Fruit fly (Drosophila melanogaster): Measurements from ENCODE around the gene CG33688.

The CG33688 gene

DNA sequence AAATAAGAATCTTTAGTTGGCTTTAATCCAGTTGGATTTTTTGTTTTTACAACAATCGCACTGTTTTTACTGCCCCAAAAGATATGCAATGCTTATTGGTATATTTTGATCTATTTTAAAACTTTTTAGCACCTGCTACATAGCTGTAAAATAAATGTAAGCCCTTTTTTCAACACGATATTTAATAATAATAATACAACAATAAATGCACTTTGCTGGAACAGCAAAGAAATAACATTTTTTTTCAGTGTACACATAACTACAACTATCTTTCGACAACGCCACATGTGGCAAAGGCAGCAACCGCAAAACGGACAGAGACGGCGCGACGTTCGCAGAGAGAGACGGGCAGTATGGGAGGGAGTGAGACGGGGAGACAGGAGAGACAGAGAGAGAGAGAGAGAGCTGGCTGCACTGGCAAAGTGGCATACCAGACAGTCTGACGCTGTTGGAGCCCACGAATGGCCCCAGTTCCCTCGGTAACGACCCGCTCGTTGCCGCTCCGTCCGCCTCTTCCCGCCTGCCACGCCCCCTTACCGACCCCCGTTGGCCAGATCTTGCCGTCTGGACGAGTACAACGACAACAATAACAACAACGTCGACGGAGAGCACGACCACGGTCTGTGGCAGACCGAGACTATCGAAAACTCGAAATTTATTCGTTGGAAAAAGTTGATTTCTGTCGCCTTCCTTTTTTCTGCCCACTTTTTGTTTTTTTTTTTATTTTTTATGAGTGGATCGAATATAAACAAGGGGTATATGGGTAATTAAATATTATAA lies 12.3 kb downstream of the CG33688 start (continued):
- no peak for TF ChIP-seq Antp (GFP tag; optimal IDR thresholded peaks at IDR 0.05)
- no peak for TF ChIP-seq ind (GFP tag; optimal IDR thresholded peaks at IDR 0.05)
- TF ChIP-seq crol (GFP tag; IDR thresholded peaks at IDR 0.05): peak; percentile 58
- no peak for TF ChIP-seq CG10959 (GFP tag; IDR thresholded peaks at IDR 0.05)
- no peak for TF ChIP-seq onecut (GFP tag; IDR thresholded peaks at IDR 0.05)
- TF ChIP-seq CG17186 (GFP tag; optimal IDR thresholded peaks at IDR 0.05): no peak
- peak in 1 of 2 experiments; percentile 17 for TF ChIP-seq Trl (optimal IDR thresholded peaks at IDR 0.05)
- TF ChIP-seq Trl (GFP tag; optimal IDR thresholded peaks at IDR 0.05): no peak
- peak; percentile 25 for TF ChIP-seq Sox100B (GFP tag; optimal IDR thresholded peaks at IDR 0.05)
- TF ChIP-seq sug (tag; optimal IDR thresholded peaks at IDR 0.05): no peak
- TF ChIP-seq Asciz (GFP tag; optimal IDR thresholded peaks at IDR 0.05): no peak
- TF ChIP-seq gem (tag; optimal IDR thresholded peaks at IDR 0.05): peak; percentile 60
- peak; percentile 8 for TF ChIP-seq CG10979 (tag; optimal IDR thresholded peaks at IDR 0.05)
- TF ChIP-seq Pdp1 (GFP tag; optimal IDR thresholded peaks at IDR 0.05): no peak
- no peak for TF ChIP-seq E2f1 (GFP tag; IDR thresholded peaks at IDR 0.05)
- no peak for TF ChIP-seq CG34224 (GFP tag; IDR thresholded peaks at IDR 0.05; ENCODE audit: partially characterized antibody)
- no peak for TF ChIP-seq BEAF-32 (GFP tag; optimal IDR thresholded peaks at IDR 0.05)
- TF ChIP-seq CG4424 (GFP tag; optimal IDR thresholded peaks at IDR 0.05): peak; percentile 20
- no peak for TF ChIP-seq CG1602 (GFP tag; optimal IDR thresholded peaks at IDR 0.05)
- peak; percentile 54 for TF ChIP-seq Drgx (GFP tag; IDR thresholded peaks at IDR 0.05)
- no peak for TF ChIP-seq Xbp1 (GFP tag; optimal IDR thresholded peaks at IDR 0.05)
- TF ChIP-seq CG8290 (GFP tag; optimal IDR thresholded peaks at IDR 0.05): no peak
- peak in 1 of 2 experiments; percentile 40 for TF ChIP-seq CG8290 (tag; optimal IDR thresholded peaks at IDR 0.05)
- no peak for TF ChIP-seq CG13287 (GFP tag; IDR thresholded peaks at IDR 0.05; ENCODE audit: partially characterized antibody)
- no peak for TF ChIP-seq ash1 (GFP tag; optimal IDR thresholded peaks at IDR 0.05)
- TF ChIP-seq Hr3 (GFP tag; optimal IDR thresholded peaks at IDR 0.05): peak; percentile 12
- no peak for TF ChIP-seq tap (tag; optimal IDR thresholded peaks at IDR 0.05)
- TF ChIP-seq odd (GFP tag; optimal IDR thresholded peaks at IDR 0.05): no peak
- peak; percentile 61 for TF ChIP-seq dmrt99B (tag; optimal IDR thresholded peaks at IDR 0.05)
- no peak for TF ChIP-seq CG15011 (GFP tag; optimal IDR thresholded peaks at IDR 0.05)
- TF ChIP-seq Atf3 (GFP tag; optimal IDR thresholded peaks at IDR 0.05): no peak

- no peak for TF ChIP-seq Hand (GFP tag; optimal IDR thresholded peaks at IDR 0.05)
- TF ChIP-seq bbx (GFP tag; IDR thresholded peaks at IDR 0.05; ENCODE audit: partially characterized antibody): no peak
Observed at dm6 chr3L:16211936-16212287, 12.9 kb downstream of the CG33688 start.

DNA sequence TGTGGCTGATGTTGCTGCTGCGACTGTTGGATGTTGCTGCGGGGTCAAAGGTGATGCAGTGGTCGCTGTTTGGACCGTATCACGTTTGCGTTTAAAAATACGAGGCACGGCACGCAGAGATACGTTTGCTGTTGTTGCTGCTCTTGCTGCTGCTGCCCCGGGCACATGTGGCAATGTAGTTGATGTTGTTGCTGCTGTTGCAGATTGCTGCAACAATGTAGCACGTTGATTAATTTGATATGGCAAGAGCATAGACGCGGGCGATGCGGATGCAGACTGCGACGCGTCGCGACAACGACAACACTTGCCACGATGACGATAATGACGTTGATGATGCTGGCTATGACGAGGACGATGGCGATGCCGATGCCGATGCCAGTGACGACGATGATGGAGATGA lies 14.2 kb downstream of the CG33688 start:
- TF ChIP-seq CG3163 (GFP tag; optimal IDR thresholded peaks at IDR 0.05) (no peak), Fer1 (GFP tag; optimal IDR thresholded peaks at IDR 0.05) (no peak), CG10462 (GFP tag; optimal IDR thresholded peaks at IDR 0.05) (no peak), mirr (GFP tag; optimal IDR thresholded peaks at IDR 0.05) (no peak), usp (GFP tag; optimal IDR thresholded peaks at IDR 0.05) (no peak), hkb (optimal IDR thresholded peaks at IDR 0.05) (no peak), hkb (GFP tag; IDR thresholded peaks at IDR 0.05) (no peak)

All from whole organism, embryonic.